Worm (Caenorhabditis elegans): Measurements from ENCODE around the gene B0273.1.

ce11 chrIV:5534596-5534995, 40.8 kb downstream of the B0273.1 start:
- TF ChIP-seq him-1 (tag; optimal IDR thresholded peaks at IDR 0.05) (no peak), W03F9.2 (tag; optimal IDR thresholded peaks at IDR 0.05) (no peak)
